Worm (Caenorhabditis elegans) whole organism, young adult: ENCODE results near the gene F55C12.4.
A peak's percentile ranks its signal among the peaks of the same experiment; 100 is the strongest.

Experiments used
- D2030.7 ChIP-seq: fragments of 200-800 bp; sonication (Bioruptor generic); IDR thresholded peaks from 2 replicates; pipeline ENCODE4 v1.3.6; 2022; ENCODE audit warnings: missing genetic modification reagents, missing genetic modification characterization, missing compliant biosample characterization
- F10E7.11 ChIP-seq: sonication (generic microtip); optimal IDR thresholded peaks from 2 replicates; lab custom pipeline; 2017; ENCODE audit warnings: mild to moderate bottlenecking, missing genetic modification characterization, moderate library complexity, missing compliant biosample characterization
- F22D6.2 ChIP-seq: sonication (generic microtip); optimal IDR thresholded peaks from 2 replicates; lab custom pipeline; 2016; ENCODE audit warnings: mild to moderate bottlenecking, missing genetic modification characterization, missing compliant biosample characterization
- F49E8.2 ChIP-seq: sonication (generic microtip); optimal IDR thresholded peaks from 3 replicates; lab custom pipeline; 2017; ENCODE audit warnings: missing genetic modification characterization, mild to moderate bottlenecking, missing compliant biosample characterization, antibody characterized with exemption, moderate library complexity; ENCODE audit not compliant: insufficient read depth
- F52B5.7 ChIP-seq: sonication (generic microtip); optimal IDR thresholded peaks from 2 replicates; lab custom pipeline; 2016; ENCODE audit warnings: mild to moderate bottlenecking, missing genetic modification characterization, missing compliant biosample characterization
- Y53G8AR.9 ChIP-seq: fragments of 200-800 bp; sonication (Bioruptor generic); conservative IDR thresholded peaks from 2 replicates; pipeline ENCODE4 v1.3.6; 2022; ENCODE audit warnings: missing genetic modification reagents, missing genetic modification characterization, missing compliant biosample characterization
- akir-1 ChIP-seq: fragments of 200-800 bp; sonication (Bioruptor generic); optimal IDR thresholded peaks from 2 replicates; lab custom pipeline; 2018; ENCODE audit warnings: mild to moderate bottlenecking, missing genetic modification characterization, moderate library complexity, missing compliant biosample characterization
- ama-1 ChIP-seq, 3 experiments: fragments of 150-350 bp in 1 of 3; sonication (generic microtip) in 2 of 3; optimal IDR thresholded peaks; 2 replicates each; lab custom pipeline; 2014 to 2018; ENCODE audit warnings: missing biosample characterization in 2 of 3, missing genetic modification characterization in 2 of 3, missing genetic modification reagents in 2 of 3
- athp-1 ChIP-seq: sonication (generic microtip); optimal IDR thresholded peaks from 2 replicates; lab custom pipeline; 2017; ENCODE audit warnings: mild to moderate bottlenecking, missing genetic modification characterization, missing compliant biosample characterization
- bed-1 ChIP-seq: fragments of 200-800 bp; sonication (Bioruptor generic); IDR thresholded peaks from 2 replicates; pipeline ENCODE4 v1.3.6; 2022; ENCODE audit warnings: missing genetic modification reagents, missing genetic modification characterization, missing compliant biosample characterization
- ccch-3 ChIP-seq: fragments of 200-800 bp; sonication (Bioruptor generic); optimal IDR thresholded peaks from 2 replicates; lab custom pipeline; 2018; ENCODE audit warnings: mild to moderate bottlenecking, missing genetic modification characterization, missing compliant biosample characterization
- ceh-91 ChIP-seq: fragments of 200-800 bp; sonication (Bioruptor generic); IDR thresholded peaks from 2 replicates; pipeline ENCODE4 v1.3.6; 2022; ENCODE audit warnings: missing genetic modification reagents, missing genetic modification characterization, missing compliant biosample characterization
- dox-1 ChIP-seq: fragments of 200-800 bp; sonication (Bioruptor generic); IDR thresholded peaks from 2 replicates; pipeline ENCODE4 v1.3.6; 2022; ENCODE audit warnings: missing genetic modification reagents, missing genetic modification characterization, missing compliant biosample characterization
- dpff-1 ChIP-seq: sonication (generic microtip); optimal IDR thresholded peaks from 2 replicates; lab custom pipeline; 2017; ENCODE audit warnings: mild to moderate bottlenecking, missing genetic modification characterization, missing compliant biosample characterization
- dpl-1 ChIP-seq: fragments of 150-350 bp; optimal IDR thresholded peaks from 2 replicates; lab custom pipeline; 2014; ENCODE audit warnings: missing biosample characterization, missing genetic modification reagents, missing genetic modification characterization
- efl-1 ChIP-seq: fragments of 150-350 bp; optimal IDR thresholded peaks from 2 replicates; lab custom pipeline; 2014; ENCODE audit warnings: missing biosample characterization, missing genetic modification reagents, missing genetic modification characterization
- egrh-3 ChIP-seq: fragments of 200-800 bp; sonication (Bioruptor generic); IDR thresholded peaks from 2 replicates; pipeline ENCODE4 v1.3.6; 2022; ENCODE audit warnings: missing genetic modification reagents, missing genetic modification characterization, missing compliant biosample characterization
- hmg-20 ChIP-seq: fragments of 200-800 bp; sonication (Bioruptor generic); IDR thresholded peaks from 2 replicates; pipeline ENCODE4 v1.3.6; 2022; ENCODE audit warnings: missing genetic modification reagents, missing genetic modification characterization, missing compliant biosample characterization
- let-607 ChIP-seq, 2 experiments: fragments of 200-800 bp in 1 of 2; sonication (Bioruptor generic) in 1 of 2; sonication (generic microtip) in 1 of 2; optimal IDR thresholded peaks; 2 replicates each; lab custom pipeline; 2016 to 2018; ENCODE audit warnings: mild to moderate bottlenecking in 2 of 2, missing compliant biosample characterization in 2 of 2, missing genetic modification characterization in 2 of 2, moderate library complexity in 2 of 2, missing genotype in 1 of 2
- lir-1 ChIP-seq: fragments of 200-800 bp; sonication (Bioruptor generic); conservative IDR thresholded peaks from 2 replicates; pipeline ENCODE4 v1.3.6; 2022; ENCODE audit warnings: missing genetic modification reagents, missing genetic modification characterization, missing compliant biosample characterization
- madf-3 ChIP-seq: fragments of 200-800 bp; sonication (Bioruptor generic); IDR thresholded peaks from 2 replicates; pipeline ENCODE4 v1.3.6; 2022; ENCODE audit warnings: missing genetic modification reagents, missing genetic modification characterization, missing compliant biosample characterization
- madf-6 ChIP-seq: fragments of 200-800 bp; sonication (Bioruptor generic); IDR thresholded peaks from 2 replicates; pipeline ENCODE4 v1.3.6; 2022; ENCODE audit warnings: missing genetic modification reagents, missing genetic modification characterization, missing compliant biosample characterization
- nfya-2 ChIP-seq: fragments of 200-800 bp; sonication (Bioruptor generic); IDR thresholded peaks from 2 replicates; pipeline ENCODE4 v1.3.6; 2022; ENCODE audit warnings: missing genetic modification reagents, missing genetic modification characterization, missing compliant biosample characterization
- nfyb-1 ChIP-seq: fragments of 200-800 bp; sonication (Bioruptor generic); IDR thresholded peaks from 2 replicates; pipeline ENCODE4 v1.3.6; 2022; ENCODE audit warnings: missing genetic modification reagents, missing genetic modification characterization, missing compliant biosample characterization
- nhr-80 ChIP-seq: sonication (generic microtip); optimal IDR thresholded peaks from 2 replicates; lab custom pipeline; 2016; ENCODE audit warnings: missing genetic modification characterization, missing compliant biosample characterization
- repo-1 ChIP-seq: sonication (generic microtip); optimal IDR thresholded peaks from 2 replicates; lab custom pipeline; 2017; ENCODE audit warnings: mild to moderate bottlenecking, missing genetic modification characterization, missing compliant biosample characterization
- rpc-1 ChIP-seq, 2 experiments: fragments of 150-350 bp in 1 of 2; sonication (generic microtip) in 1 of 2; optimal IDR thresholded peaks; 2 replicates each; lab custom pipeline; 2014 to 2018; ENCODE audit warnings: missing biosample characterization in 1 of 2, missing genetic modification characterization in 1 of 2, missing genetic modification reagents in 1 of 2, missing genotype in 1 of 2
- snpc-4 ChIP-seq, 5 experiments: fragments of 150-350 bp in 1 of 5; sonication (generic microtip) in 4 of 5; optimal IDR thresholded peaks; 2 replicates each; lab custom pipeline; 2014 to 2018; ENCODE audit warnings: missing genetic modification characterization in 5 of 5, missing biosample characterization in 3 of 5, antibody characterized with exemption in 2 of 5, mild to moderate bottlenecking in 2 of 5, missing compliant biosample characterization in 2 of 5, missing genotype in 2 of 5, moderate library complexity in 2 of 5, missing genetic modification reagents in 1 of 5
- tbx-9 ChIP-seq: sonication (generic microtip); optimal IDR thresholded peaks from 2 replicates; lab custom pipeline; 2016; ENCODE audit warnings: borderline replicate concordance, missing genetic modification characterization, inconsistent platforms, missing compliant biosample characterization
- xnd-1 ChIP-seq: sonication (generic microtip); optimal IDR thresholded peaks from 2 replicates; lab custom pipeline; 2016; ENCODE audit warnings: missing genotype, missing genetic modification reagents, missing genetic modification characterization, missing compliant biosample characterization
- zfh-2 ChIP-seq: fragments of 200-800 bp; sonication (Bioruptor generic); conservative IDR thresholded peaks from 2 replicates; pipeline ENCODE4 v1.3.6; 2022; ENCODE audit warnings: missing genetic modification reagents, missing genetic modification characterization, missing compliant biosample characterization
- ztf-25 ChIP-seq: fragments of 200-800 bp; sonication (Bioruptor generic); IDR thresholded peaks from 2 replicates; pipeline ENCODE4 v1.3.6; 2022; ENCODE audit warnings: missing genetic modification reagents, missing genetic modification characterization, missing compliant biosample characterization
- ztf-28 ChIP-seq: fragments of 200-800 bp; sonication (Bioruptor generic); IDR thresholded peaks from 2 replicates; pipeline ENCODE4 v1.3.6; 2022; ENCODE audit warnings: missing genetic modification reagents, missing genetic modification characterization, missing compliant biosample characterization

Gene F55C12.4

DNA sequence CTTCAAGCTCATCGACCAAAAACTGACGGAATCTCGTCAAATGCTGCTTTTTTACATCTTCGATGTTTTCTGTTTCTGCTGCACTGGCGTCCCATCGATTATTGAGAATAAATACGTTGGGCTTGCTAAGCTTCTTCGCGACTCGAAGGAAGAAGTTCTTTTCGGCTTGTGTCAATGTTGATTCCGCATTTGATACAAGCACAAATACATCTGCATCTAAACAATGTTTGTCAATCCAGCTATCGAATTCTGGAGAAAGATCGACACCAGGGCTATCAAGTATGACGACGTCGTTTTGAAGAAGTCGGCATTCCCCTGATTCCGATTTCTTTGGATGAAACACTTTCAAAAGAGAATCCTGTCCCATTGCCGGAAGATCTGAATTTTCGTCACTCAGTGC lies 23.1 kb downstream of the F55C12.4 start:
- no peak for TF ChIP-seq bed-1 (GFP tag; lab: Robert Waterston, UW)
- TF ChIP-seq rpc-1 (optimal IDR thresholded peaks at IDR 0.05; lab: Kevin White, UChicago): no peak
- TF ChIP-seq rpc-1 (tag; optimal IDR thresholded peaks at IDR 0.05; lab: Kevin White, UChicago): no peak
- TF ChIP-seq madf-6 (GFP tag; lab: Robert Waterston, UW): no peak
- no peak for TF ChIP-seq F49E8.2 (tag; lab: Kevin White, UChicago)
- TF ChIP-seq, all 124 proteins: peak for 0

- TF ChIP-seq ceh-91 (no peak), tbx-9 (tag; lab: Kevin White, UChicago) (no peak), D2030.7 (GFP tag; lab: Robert Waterston, UW) (no peak), dpl-1 (GFP tag; lab: Kevin White, UChicago) (no peak), dpff-1 (tag; lab: Kevin White, UChicago) (no peak), F22D6.2 (tag; lab: Kevin White, UChicago) (no peak), athp-1 (tag; lab: Kevin White, UChicago) (no peak), lir-1 (GFP tag; lab: Robert Waterston, UW) (no peak)
Observed at ce11 chrII:5833136-5833535, 25.1 kb downstream of the F55C12.4 start, which contains the start of gene gtap-1. TSS of gene gtap-1 (minus strand) at chrII:5833236.

ce11 chrII:5831373-5831772 lies 26.8 kb downstream of the F55C12.4 start:
- TF ChIP-seq F52B5.7 (tag; lab: Kevin White, UChicago): no peak
- peak; percentile 82 for TF ChIP-seq zfh-2 (GFP tag; lab: Robert Waterston, UW)
- no peak for TF ChIP-seq ztf-28 (GFP tag; lab: Robert Waterston, UW)
- TF ChIP-seq egrh-3: peak; percentile 57; the same call in 1 of the 2 replicates
- TF ChIP-seq athp-1 (tag; lab: Kevin White, UChicago): no peak

ce11 chrII:5829940-5830424 lies 28.2 kb downstream of the F55C12.4 start, which contains the start of gene col-74:
TSS of gene col-74 (plus strand) at chrII:5830374.
- TF ChIP-seq efl-1 (GFP tag; lab: Kevin White, UChicago) (no peak), snpc-4 (GFP tag; optimal IDR thresholded peaks at IDR 0.05; lab: Kevin White, UChicago) (no peak), snpc-4 (tag; optimal IDR thresholded peaks at IDR 0.05; lab: Kevin White, UChicago) (no peak), ama-1 (optimal IDR thresholded peaks at IDR 0.05; lab: Kevin White, UChicago) (no peak), ama-1 (GFP tag; optimal IDR thresholded peaks at IDR 0.05; lab: Kevin White, UChicago) (no peak), dox-1 (GFP tag; lab: Robert Waterston, UW) (peak; percentile 23; the same call in 1 of the 2 replicates), hmg-20 (GFP tag; lab: Robert Waterston, UW) (no peak), nfyb-1 (GFP tag; lab: Robert Waterston, UW) (0 out of 2 replicates have a peak, but pooled peaks have one; percentile 23), let-607 (tag; optimal IDR thresholded peaks at IDR 0.05; lab: Kevin White, UChicago) (no peak), nfya-2 (no peak), Y53G8AR.9 (0 out of 2 replicates have a peak, but pooled peaks have one; percentile 8), F10E7.11 (tag; lab: Kevin White, UChicago) (no peak), repo-1 (no peak), akir-1 (GFP tag; lab: Kevin White, UChicago) (no peak), ztf-25 (GFP tag; lab: Robert Waterston, UW) (no peak), nhr-80 (peak; percentile 52), ccch-3 (no peak), madf-3 (no peak), xnd-1 (tag; lab: Kevin White, UChicago) (no peak)
- TF ChIP-seq, all 124 proteins: peak for 4
